Worm (Caenorhabditis elegans) whole organism, young adult: Measurements from ENCODE around the gene ZK1037.6.
A peak's percentile ranks its signal among the peaks of the same experiment; 100 is the strongest.

Experiments
- B0261.1 ChIP-seq: sonication (generic microtip); optimal IDR thresholded peaks from 2 replicates; lab custom pipeline; 2016; ENCODE audit warnings: mild to moderate bottlenecking, missing genetic modification characterization, moderate library complexity, missing compliant biosample characterization
- F49E8.2 ChIP-seq: sonication (generic microtip); optimal IDR thresholded peaks from 3 replicates; lab custom pipeline; 2017; ENCODE audit warnings: missing genetic modification characterization, mild to moderate bottlenecking, missing compliant biosample characterization, antibody characterized with exemption, moderate library complexity; ENCODE audit not compliant: insufficient read depth
- F57A8.1 ChIP-seq: fragments of 200-800 bp; sonication (Bioruptor generic); optimal IDR thresholded peaks from 2 replicates; lab custom pipeline; 2018; ENCODE audit warnings: mild to moderate bottlenecking, missing genetic modification characterization, moderate library complexity, missing compliant biosample characterization
- F57C9.4 ChIP-seq: sonication (generic microtip); optimal IDR thresholded peaks from 2 replicates; lab custom pipeline; 2017; ENCODE audit warnings: mild to moderate bottlenecking, missing genetic modification characterization, missing compliant biosample characterization
- Y53G8AR.9 ChIP-seq: fragments of 200-800 bp; sonication (Bioruptor generic); conservative IDR thresholded peaks from 2 replicates; pipeline ENCODE4 v1.3.6; 2022; ENCODE audit warnings: missing genetic modification reagents, missing genetic modification characterization, missing compliant biosample characterization
- Y67H2A.10 ChIP-seq: fragments of 200-800 bp; sonication (Bioruptor generic); conservative IDR thresholded peaks from 2 replicates; pipeline ENCODE4 v1.3.6; 2022; ENCODE audit warnings: missing genetic modification reagents, missing genetic modification characterization, missing compliant biosample characterization
- Y95B8A.8 ChIP-seq: fragments of 200-800 bp; sonication (Bioruptor generic); IDR thresholded peaks from 2 replicates; pipeline ENCODE4 v1.3.6; 2022; ENCODE audit warnings: missing genetic modification reagents, missing genetic modification characterization, missing compliant biosample characterization
- aptf-2 ChIP-seq: fragments of 200-800 bp; sonication (Bioruptor generic); conservative IDR thresholded peaks from 2 replicates; pipeline ENCODE4 v1.3.6; 2022; ENCODE audit warnings: missing genetic modification reagents, missing genetic modification characterization, missing compliant biosample characterization
- atf-7 ChIP-seq: sonication (generic microtip); optimal IDR thresholded peaks from 2 replicates; lab custom pipeline; 2017; ENCODE audit warnings: mild to moderate bottlenecking, missing genetic modification characterization, missing compliant biosample characterization
- cebp-1 ChIP-seq, 2 experiments: fragments of 200-800 bp in 1 of 2; sonication (Bioruptor generic) in 1 of 2; sonication (generic microtip) in 1 of 2; IDR thresholded peaks in 1 of 2; optimal IDR thresholded peaks in 1 of 2; 2 replicates each; pipeline versions ENCODE4 v1.3.6 to Lab custom; 2017 to 2022; ENCODE audit warnings: missing compliant biosample characterization in 2 of 2, missing genetic modification characterization in 2 of 2, mild to moderate bottlenecking in 1 of 2, missing genetic modification reagents in 1 of 2, moderate library complexity in 1 of 2
- ceh-100 ChIP-seq: fragments of 200-800 bp; sonication (Bioruptor generic); IDR thresholded peaks from 2 replicates; pipeline ENCODE4 v1.3.6; 2022; ENCODE audit warnings: missing genetic modification reagents, missing genetic modification characterization, missing compliant biosample characterization
- ceh-27 ChIP-seq: fragments of 200-800 bp; sonication (Bioruptor generic); optimal IDR thresholded peaks from 2 replicates; lab custom pipeline; 2018; ENCODE audit warnings: mild to moderate bottlenecking, missing genetic modification characterization, moderate library complexity, missing compliant biosample characterization
- ceh-40 ChIP-seq: fragments of 200-800 bp; sonication (Bioruptor generic); IDR thresholded peaks from 2 replicates; pipeline ENCODE4 v1.3.6; 2022; ENCODE audit warnings: missing genetic modification characterization, missing compliant biosample characterization
- ceh-58 ChIP-seq: fragments of 200-800 bp; sonication (Bioruptor generic); IDR thresholded peaks from 2 replicates; pipeline ENCODE4 v1.3.6; 2022; ENCODE audit warnings: missing genetic modification characterization, missing compliant biosample characterization
- dox-1 ChIP-seq: fragments of 200-800 bp; sonication (Bioruptor generic); IDR thresholded peaks from 2 replicates; pipeline ENCODE4 v1.3.6; 2022; ENCODE audit warnings: missing genetic modification reagents, missing genetic modification characterization, missing compliant biosample characterization
- efl-1 ChIP-seq: fragments of 150-350 bp; optimal IDR thresholded peaks from 2 replicates; lab custom pipeline; 2014; ENCODE audit warnings: missing biosample characterization, missing genetic modification reagents, missing genetic modification characterization
- egl-44 ChIP-seq: fragments of 200-800 bp; sonication (Bioruptor generic); IDR thresholded peaks from 2 replicates; pipeline ENCODE4 v1.3.6; 2022; ENCODE audit warnings: missing genetic modification reagents, missing genetic modification characterization, missing compliant biosample characterization
- egrh-3 ChIP-seq: fragments of 200-800 bp; sonication (Bioruptor generic); IDR thresholded peaks from 2 replicates; pipeline ENCODE4 v1.3.6; 2022; ENCODE audit warnings: missing genetic modification reagents, missing genetic modification characterization, missing compliant biosample characterization
- fkh-3 ChIP-seq: sonication (generic microtip); optimal IDR thresholded peaks from 2 replicates; lab custom pipeline; 2016; ENCODE audit warnings: mild to moderate bottlenecking, missing genetic modification characterization, missing compliant biosample characterization
- hsf-1 ChIP-seq: fragments of 200-800 bp; sonication (Bioruptor generic); IDR thresholded peaks from 2 replicates; pipeline ENCODE4 v1.3.6; 2022; ENCODE audit warnings: missing genetic modification reagents, missing genetic modification characterization, missing compliant biosample characterization
- lag-1 ChIP-seq: fragments of 200-800 bp; sonication (Bioruptor generic); IDR thresholded peaks from 2 replicates; pipeline ENCODE4 v1.3.6; 2022; ENCODE audit warnings: missing genetic modification reagents, missing genetic modification characterization, missing compliant biosample characterization
- lin-26 ChIP-seq: fragments of 200-800 bp; sonication (Bioruptor generic); IDR thresholded peaks from 2 replicates; pipeline ENCODE4 v1.3.6; 2022; ENCODE audit warnings: missing genetic modification reagents, missing genetic modification characterization, missing compliant biosample characterization
- lin-54 ChIP-seq: fragments of 200-800 bp; sonication (Bioruptor generic); optimal IDR thresholded peaks from 2 replicates; lab custom pipeline; 2018; ENCODE audit warnings: mild to moderate bottlenecking, missing genetic modification characterization, missing compliant biosample characterization
- lir-1 ChIP-seq: fragments of 200-800 bp; sonication (Bioruptor generic); conservative IDR thresholded peaks from 2 replicates; pipeline ENCODE4 v1.3.6; 2022; ENCODE audit warnings: missing genetic modification reagents, missing genetic modification characterization, missing compliant biosample characterization
- madf-10 ChIP-seq: sonication (generic microtip); optimal IDR thresholded peaks from 2 replicates; lab custom pipeline; 2016; ENCODE audit warnings: mild to moderate bottlenecking, missing genetic modification characterization, missing compliant biosample characterization
- madf-3 ChIP-seq: fragments of 200-800 bp; sonication (Bioruptor generic); IDR thresholded peaks from 2 replicates; pipeline ENCODE4 v1.3.6; 2022; ENCODE audit warnings: missing genetic modification reagents, missing genetic modification characterization, missing compliant biosample characterization
- madf-6 ChIP-seq: fragments of 200-800 bp; sonication (Bioruptor generic); IDR thresholded peaks from 2 replicates; pipeline ENCODE4 v1.3.6; 2022; ENCODE audit warnings: missing genetic modification reagents, missing genetic modification characterization, missing compliant biosample characterization
- nhr-120 ChIP-seq: fragments of 200-800 bp; sonication (Bioruptor generic); IDR thresholded peaks from 2 replicates; pipeline ENCODE4 v1.3.6; 2022; ENCODE audit warnings: missing genetic modification characterization, missing compliant biosample characterization
- nhr-27 ChIP-seq: fragments of 200-800 bp; sonication (Bioruptor generic); optimal IDR thresholded peaks from 2 replicates; lab custom pipeline; 2018; ENCODE audit warnings: mild to moderate bottlenecking, missing genetic modification characterization, moderate library complexity, missing compliant biosample characterization
- nhr-80 ChIP-seq: sonication (generic microtip); optimal IDR thresholded peaks from 2 replicates; lab custom pipeline; 2016; ENCODE audit warnings: missing genetic modification characterization, missing compliant biosample characterization
- rpc-1 ChIP-seq, 2 experiments: fragments of 150-350 bp in 1 of 2; sonication (generic microtip) in 1 of 2; optimal IDR thresholded peaks; 2 replicates each; lab custom pipeline; 2014 to 2018; ENCODE audit warnings: missing biosample characterization in 1 of 2, missing genetic modification characterization in 1 of 2, missing genetic modification reagents in 1 of 2, missing genotype in 1 of 2
- sdz-38 ChIP-seq: sonication (generic microtip); optimal IDR thresholded peaks from 2 replicates; lab custom pipeline; 2016; ENCODE audit warnings: missing genotype, missing genetic modification characterization, missing compliant biosample characterization
- snpc-1.3 ChIP-seq: sonication (generic microtip); optimal IDR thresholded peaks from 2 replicates; lab custom pipeline; 2017; ENCODE audit warnings: missing genetic modification characterization, mild to moderate bottlenecking, missing compliant biosample characterization, antibody characterized with exemption, moderate library complexity, missing genotype, missing genetic modification reagents; ENCODE audit not compliant: insufficient read depth
- tbx-9 ChIP-seq: sonication (generic microtip); optimal IDR thresholded peaks from 2 replicates; lab custom pipeline; 2016; ENCODE audit warnings: borderline replicate concordance, missing genetic modification characterization, inconsistent platforms, missing compliant biosample characterization
- ztf-22 ChIP-seq: fragments of 200-800 bp; sonication (Bioruptor generic); optimal IDR thresholded peaks from 2 replicates; lab custom pipeline; 2018; ENCODE audit warnings: mild to moderate bottlenecking, missing genetic modification characterization, moderate library complexity, missing compliant biosample characterization
- ztf-25 ChIP-seq: fragments of 200-800 bp; sonication (Bioruptor generic); IDR thresholded peaks from 2 replicates; pipeline ENCODE4 v1.3.6; 2022; ENCODE audit warnings: missing genetic modification reagents, missing genetic modification characterization, missing compliant biosample characterization

Gene ZK1037.6

ce11 chrV:15298597-15298996 lies 29.0 kb downstream of the ZK1037.6 start, which contains the start of gene cpr-3 (continued):
- TF ChIP-seq tbx-9 (tag; lab: Kevin White, UChicago) (no peak), fkh-3 (no peak), ceh-58 (GFP tag; lab: Robert Waterston, UW) (no peak), Y95B8A.8 (GFP tag; lab: Robert Waterston, UW) (no peak), nhr-80 (peak; percentile 97), madf-3 (GFP tag; lab: Robert Waterston, UW) (no peak), F57A8.1 (no peak), efl-1 (GFP tag; lab: Kevin White, UChicago) (no peak), lag-1 (GFP tag; lab: Robert Waterston, UW) (no peak), aptf-2 (GFP tag; lab: Robert Waterston, UW) (no peak), F57C9.4 (tag; lab: Kevin White, UChicago) (no peak), snpc-1.3 (tag; lab: Kevin White, UChicago) (no peak), nhr-120 (GFP tag; lab: Robert Waterston, UW) (no peak), lin-54 (GFP tag; lab: Kevin White, UChicago) (no peak), atf-7 (peak; percentile 69), lir-1 (GFP tag; lab: Robert Waterston, UW) (no peak), ceh-27 (GFP tag; lab: Kevin White, UChicago) (no peak), ztf-25 (GFP tag; lab: Robert Waterston, UW) (no peak), lin-26 (GFP tag; lab: Robert Waterston, UW) (no peak), Y67H2A.10 (GFP tag; lab: Robert Waterston, UW) (no peak), cebp-1 (GFP tag; IDR thresholded peaks at IDR 0.05; lab: Robert Waterston, UW) (no peak), cebp-1 (tag; optimal IDR thresholded peaks at IDR 0.05; lab: Kevin White, UChicago) (no peak), Y53G8AR.9 (GFP tag; lab: Robert Waterston, UW) (no peak), madf-10 (peak; percentile 24), B0261.1 (tag; lab: Kevin White, UChicago) (no peak), nhr-27 (tag; lab: Kevin White, UChicago) (no peak), ztf-22 (peak; percentile 88)
- TF ChIP-seq, all 124 proteins: peak for 6

- 0 out of 2 replicates have a peak, but pooled peaks have one; percentile 19 for TF ChIP-seq egrh-3
- TF ChIP-seq egl-44 (GFP tag; lab: Robert Waterston, UW), result peak; percentile 29; the same call in 1 of the 2 replicates
- TF ChIP-seq ceh-40 (GFP tag; lab: Robert Waterston, UW), result peak; percentile 63; the same call in 1 of the 2 replicates
- TF ChIP-seq madf-6 (GFP tag; lab: Robert Waterston, UW), result peak; percentile 50
- peak; percentile 96 for TF ChIP-seq hsf-1 (GFP tag; lab: Robert Waterston, UW)
- peak; percentile 77 for TF ChIP-seq dox-1 (GFP tag; lab: Robert Waterston, UW)
- peak; percentile 53 for TF ChIP-seq ceh-100 (GFP tag; lab: Robert Waterston, UW)
Measured at ce11 chrV:15295436-15295835, 32.2 kb downstream of the ZK1037.6 start.

- no peak for TF ChIP-seq F49E8.2 (tag; lab: Kevin White, UChicago)
- TF ChIP-seq rpc-1 (optimal IDR thresholded peaks at IDR 0.05; lab: Kevin White, UChicago), result no peak
- no peak for TF ChIP-seq rpc-1 (tag; optimal IDR thresholded peaks at IDR 0.05; lab: Kevin White, UChicago)
- no peak for TF ChIP-seq sdz-38
Measured at ce11 chrV:15293865-15294264, 33.7 kb downstream of the ZK1037.6 start, which contains the start of gene str-96. Gene str-96, minus strand, starts transcription at chrV:15293965.
